Worm (Caenorhabditis elegans): ENCODE results near the gene scb-1.

DNA sequence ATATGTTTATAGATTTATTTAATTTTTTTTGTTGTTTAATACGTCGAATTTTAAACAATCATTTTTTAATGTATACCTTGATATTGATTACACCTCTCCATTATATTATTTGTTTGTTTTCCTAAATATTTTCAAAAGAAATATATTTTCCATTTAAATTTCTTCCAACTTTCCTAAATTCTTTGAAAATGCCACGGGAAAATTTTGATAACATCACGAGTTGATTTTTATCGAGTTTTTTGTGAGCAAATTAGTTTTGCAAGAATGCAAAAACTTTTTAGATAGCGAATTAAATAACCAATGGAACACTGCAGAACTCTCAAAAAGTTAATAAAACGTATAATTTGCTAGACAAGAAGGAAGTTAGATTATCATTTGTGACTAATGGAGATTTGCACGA, 38.4 kb upstream of the scb-1 start, which contains the start of gene srg-42:
- TF ChIP-seq mxl-1 (tag; optimal IDR thresholded peaks at IDR 0.05) (no peak), efl-1 (GFP tag; optimal IDR thresholded peaks at IDR 0.05) (no peak), snpc-1.1 (tag; optimal IDR thresholded peaks at IDR 0.05; ENCODE audit: insufficient read depth) (no peak), nfya-1 (tag; optimal IDR thresholded peaks at IDR 0.05; ENCODE audit: borderline replicate concordance, insufficient read depth) (no peak), nfya-2 (GFP tag; IDR thresholded peaks at IDR 0.05) (no peak), cebp-2 (GFP tag; IDR thresholded peaks at IDR 0.05) (no peak), rcor-1 (GFP tag; IDR thresholded peaks at IDR 0.05) (no peak), madf-10 (tag; optimal IDR thresholded peaks at IDR 0.05) (no peak), ceh-91 (GFP tag; IDR thresholded peaks at IDR 0.05) (no peak), ama-1 (optimal IDR thresholded peaks at IDR 0.05) (no peak), ama-1 (GFP tag; optimal IDR thresholded peaks at IDR 0.05) (no peak), rpc-1 (optimal IDR thresholded peaks at IDR 0.05) (no peak), rpc-1 (tag; optimal IDR thresholded peaks at IDR 0.05) (no peak), nhr-90 (tag; optimal IDR thresholded peaks at IDR 0.05) (no peak), unc-130 (GFP tag; optimal IDR thresholded peaks at IDR 0.05) (no peak), sea-2 (GFP tag; IDR thresholded peaks at IDR 0.05) (no peak)

Measured in whole organism, young adult.